Worm (Caenorhabditis elegans) whole organism, young adult: ENCODE measurements around the gene tag-89.

Experiments
- B0019.2 ChIP-seq: fragments of 200-800 bp; sonication (Bioruptor generic); conservative IDR thresholded peaks from 2 replicates; pipeline ENCODE4 v1.3.6; 2022; ENCODE audit warnings: missing genetic modification reagents, missing genetic modification characterization, missing compliant biosample characterization
- F57A8.1 ChIP-seq: fragments of 200-800 bp; sonication (Bioruptor generic); optimal IDR thresholded peaks from 2 replicates; lab custom pipeline; 2018; ENCODE audit warnings: mild to moderate bottlenecking, missing genetic modification characterization, moderate library complexity, missing compliant biosample characterization
- attf-6 ChIP-seq: fragments of 200-800 bp; sonication (Bioruptor generic); IDR thresholded peaks from 2 replicates; pipeline ENCODE4 v1.3.6; 2022; ENCODE audit warnings: missing genetic modification reagents, missing genetic modification characterization, missing compliant biosample characterization
- ceh-40 ChIP-seq: fragments of 200-800 bp; sonication (Bioruptor generic); IDR thresholded peaks from 2 replicates; pipeline ENCODE4 v1.3.6; 2022; ENCODE audit warnings: missing genetic modification characterization, missing compliant biosample characterization
- ceh-58 ChIP-seq: fragments of 200-800 bp; sonication (Bioruptor generic); IDR thresholded peaks from 2 replicates; pipeline ENCODE4 v1.3.6; 2022; ENCODE audit warnings: missing genetic modification characterization, missing compliant biosample characterization
- chd-7 ChIP-seq: sonication (generic microtip); optimal IDR thresholded peaks from 2 replicates; lab custom pipeline; 2016; ENCODE audit warnings: mild to moderate bottlenecking, missing genetic modification characterization, moderate library complexity, missing compliant biosample characterization
- ets-4 ChIP-seq: fragments of 200-800 bp; sonication (Bioruptor generic); optimal IDR thresholded peaks from 2 replicates; lab custom pipeline; 2018; ENCODE audit warnings: mild to moderate bottlenecking, missing genetic modification characterization, missing compliant biosample characterization
- hmg-20 ChIP-seq: fragments of 200-800 bp; sonication (Bioruptor generic); IDR thresholded peaks from 2 replicates; pipeline ENCODE4 v1.3.6; 2022; ENCODE audit warnings: missing genetic modification reagents, missing genetic modification characterization, missing compliant biosample characterization
- lag-1 ChIP-seq: fragments of 200-800 bp; sonication (Bioruptor generic); IDR thresholded peaks from 2 replicates; pipeline ENCODE4 v1.3.6; 2022; ENCODE audit warnings: missing genetic modification reagents, missing genetic modification characterization, missing compliant biosample characterization
- lin-40 ChIP-seq: sonication (generic microtip); optimal IDR thresholded peaks from 2 replicates; lab custom pipeline; 2016; ENCODE audit warnings: missing genetic modification characterization, mild to moderate bottlenecking, missing compliant biosample characterization, missing genotype, missing genetic modification reagents
- mcd-1 ChIP-seq: fragments of 200-800 bp; sonication (Bioruptor generic); IDR thresholded peaks from 2 replicates; pipeline ENCODE4 v1.3.6; 2022; ENCODE audit warnings: missing genetic modification reagents, missing genetic modification characterization, missing compliant biosample characterization
- nfya-2 ChIP-seq: fragments of 200-800 bp; sonication (Bioruptor generic); IDR thresholded peaks from 2 replicates; pipeline ENCODE4 v1.3.6; 2022; ENCODE audit warnings: missing genetic modification reagents, missing genetic modification characterization, missing compliant biosample characterization
- unc-130 ChIP-seq: sonication (generic microtip); optimal IDR thresholded peaks from 2 replicates; lab custom pipeline; 2016; ENCODE audit warnings: missing genetic modification reagents, missing genetic modification characterization, missing compliant biosample characterization

DNA sequence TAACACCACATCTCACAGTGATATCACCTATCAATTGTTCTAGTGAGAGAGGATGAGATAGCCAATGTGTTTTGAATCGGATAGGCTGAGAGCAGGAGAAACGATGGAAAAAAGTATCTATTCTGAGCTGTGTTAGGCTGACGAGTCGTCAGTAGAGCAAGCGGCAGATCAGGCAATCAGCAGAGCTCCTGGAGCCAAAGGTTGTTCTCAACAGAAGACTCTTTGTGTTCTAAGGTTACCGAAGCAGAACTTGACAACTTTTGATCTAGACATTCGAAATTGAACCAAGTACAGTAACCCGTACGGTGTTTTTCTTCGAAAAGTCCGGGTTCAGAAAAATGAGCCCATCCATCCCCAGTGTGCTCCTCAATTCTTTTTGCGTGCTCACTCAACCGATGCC is 41.6 kb upstream of the tag-89 start:
- TF ChIP-seq F57A8.1 (no peak), lag-1 (GFP tag; lab: Robert Waterston, UW) (no peak), ets-4 (GFP tag; lab: Kevin White, UChicago) (no peak), chd-7 (tag; lab: Kevin White, UChicago) (no peak), mcd-1 (GFP tag; lab: Robert Waterston, UW) (no peak), nfya-2 (no peak), hmg-20 (GFP tag; lab: Robert Waterston, UW) (no peak), ceh-40 (GFP tag; lab: Robert Waterston, UW) (no peak), attf-6 (GFP tag; lab: Robert Waterston, UW) (no peak), unc-130 (no peak), ceh-58 (GFP tag; lab: Robert Waterston, UW) (no peak), lin-40 (tag; lab: Kevin White, UChicago) (no peak), B0019.2 (GFP tag; lab: Robert Waterston, UW) (no peak)
